Worm (Caenorhabditis elegans): ENCODE measurements around the gene C10A4.13.

The C10A4.13 gene

ce11 chrX:7437949-7438348, 40.1 kb upstream of the C10A4.13 start, which contains the start of gene C01C10.2:
TSS of gene C01C10.2 (minus strand) at chrX:7438118.
- TF ChIP-seq ces-1 (GFP tag; optimal IDR thresholded peaks at IDR 0.05), result peak; percentile 21
- TF ChIP-seq zip-8 (tag; optimal IDR thresholded peaks at IDR 0.05), result no peak

ce11 chrX:7436912-7437311, 39.1 kb upstream of the C10A4.13 start:
- no peak for TF ChIP-seq cnd-1 (tag; optimal IDR thresholded peaks at IDR 0.05)
- TF ChIP-seq ceh-83 (GFP tag; optimal IDR thresholded peaks at IDR 0.05), result no peak
- no peak for TF ChIP-seq elt-3 (tag; optimal IDR thresholded peaks at IDR 0.05)
- no peak for TF ChIP-seq ztf-11 (tag; optimal IDR thresholded peaks at IDR 0.05)
- TF ChIP-seq lin-32 (GFP tag; optimal IDR thresholded peaks at IDR 0.05), result no peak
- TF ChIP-seq nhr-12 (tag; optimal IDR thresholded peaks at IDR 0.05), result no peak
- TF ChIP-seq ces-1 (GFP tag; optimal IDR thresholded peaks at IDR 0.05), result no peak
- no peak for TF ChIP-seq ceh-39 (tag; optimal IDR thresholded peaks at IDR 0.05)
- TF ChIP-seq nhr-237 (tag; optimal IDR thresholded peaks at IDR 0.05), result no peak
- no peak for TF ChIP-seq M03D4.4 (tag; optimal IDR thresholded peaks at IDR 0.05)
- no peak for TF ChIP-seq unc-120 (tag; optimal IDR thresholded peaks at IDR 0.05; ENCODE audit: poor library complexity, severe bottlenecking)
- no peak for TF ChIP-seq mls-2 (tag; optimal IDR thresholded peaks at IDR 0.05)
- TF ChIP-seq elt-1 (tag; optimal IDR thresholded peaks at IDR 0.05; ENCODE audit: borderline replicate concordance, insufficient read depth), result no peak
- TF ChIP-seq ceh-43 (GFP tag; optimal IDR thresholded peaks at IDR 0.05), result no peak
- TF ChIP-seq pha-4 (tag; optimal IDR thresholded peaks at IDR 0.05), result no peak
- no peak for TF ChIP-seq lsy-2 (tag; optimal IDR thresholded peaks at IDR 0.05)
- TF ChIP-seq nhr-28 (tag; optimal IDR thresholded peaks at IDR 0.05), result no peak
- no peak for TF ChIP-seq unc-39 (tag; optimal IDR thresholded peaks at IDR 0.05)

ce11 chrX:7433269-7433668, 35.4 kb upstream of the C10A4.13 start, which contains the start of gene clc-5:
TSS of gene clc-5 (plus strand) at chrX:7433569.
- TF ChIP-seq lin-13 (tag; optimal IDR thresholded peaks at IDR 0.05) (no peak), cnd-1 (tag; optimal IDR thresholded peaks at IDR 0.05) (no peak), flh-1 (GFP tag; optimal IDR thresholded peaks at IDR 0.05) (no peak), lsy-2 (tag; optimal IDR thresholded peaks at IDR 0.05) (no peak), zip-8 (tag; optimal IDR thresholded peaks at IDR 0.05) (no peak), mls-2 (tag; optimal IDR thresholded peaks at IDR 0.05) (no peak), ceh-83 (GFP tag; optimal IDR thresholded peaks at IDR 0.05) (no peak), hlh-1 (tag; optimal IDR thresholded peaks at IDR 0.05) (no peak), nhr-2 (tag; optimal IDR thresholded peaks at IDR 0.05) (no peak), nhr-237 (tag; optimal IDR thresholded peaks at IDR 0.05) (no peak)

- no peak for TF ChIP-seq elt-1 (tag; optimal IDR thresholded peaks at IDR 0.05; ENCODE audit: borderline replicate concordance, insufficient read depth)
- TF ChIP-seq hlh-1 (tag; optimal IDR thresholded peaks at IDR 0.05), result no peak
- no peak for TF ChIP-seq mab-5 (tag; optimal IDR thresholded peaks at IDR 0.05)
- TF ChIP-seq snpc-4 (tag; optimal IDR thresholded peaks at IDR 0.05), result no peak
- no peak for TF ChIP-seq unc-120 (tag; optimal IDR thresholded peaks at IDR 0.05; ENCODE audit: poor library complexity, severe bottlenecking)
- TF ChIP-seq unc-62 (GFP tag; optimal IDR thresholded peaks at IDR 0.05), result no peak
- TF ChIP-seq elt-3 (tag; optimal IDR thresholded peaks at IDR 0.05), result no peak
These were observed 33.3 kb upstream of the C10A4.13 start, which contains the start of gene clc-2 for ce11 chrX:7431165-7431564. TSS of gene clc-2 (plus strand) at chrX:7431465.

- TF ChIP-seq ztf-11 (tag; optimal IDR thresholded peaks at IDR 0.05) (no peak), mab-5 (tag; optimal IDR thresholded peaks at IDR 0.05) (no peak), sptf-1 (tag; optimal IDR thresholded peaks at IDR 0.05) (peak; percentile 44), ham-2 (GFP tag; optimal IDR thresholded peaks at IDR 0.05) (peak; percentile 69), bed-3 (GFP tag; optimal IDR thresholded peaks at IDR 0.05) (no peak)
These were observed 32.6 kb upstream of the C10A4.13 start for ce11 chrX:7430483-7430882.

- TF ChIP-seq nhr-12 (tag; optimal IDR thresholded peaks at IDR 0.05), result no peak
- no peak for TF ChIP-seq ztf-11 (tag; optimal IDR thresholded peaks at IDR 0.05)
- TF ChIP-seq ces-1 (GFP tag; optimal IDR thresholded peaks at IDR 0.05), result no peak
- no peak for TF ChIP-seq bed-3 (GFP tag; optimal IDR thresholded peaks at IDR 0.05)
- no peak for TF ChIP-seq nhr-2 (tag; optimal IDR thresholded peaks at IDR 0.05)
- no peak for TF ChIP-seq tbx-8 (GFP tag; optimal IDR thresholded peaks at IDR 0.05)
- no peak for TF ChIP-seq nhr-237 (tag; optimal IDR thresholded peaks at IDR 0.05)
These were observed 27.0 kb upstream of the C10A4.13 start, which contains the start of gene mnm-2 for ce11 chrX:7424813-7425212. TSS of gene mnm-2 (minus strand) at chrX:7424913.

All from whole organism, mixed stage, embryonic.